Fruit fly (Drosophila melanogaster) Kc167 (cell line): ENCODE data around the gene Acox3.

Experiments
- Myc ChIP-seq: fragments of >200 bp; optimal IDR thresholded peaks from 2 replicates; lab custom pipeline; 2017; ENCODE audit warnings: missing external identifiers
- Sin3A ChIP-seq: fragments of >200 bp; optimal IDR thresholded peaks from 2 replicates; lab custom pipeline; 2018; ENCODE audit warnings: missing external identifiers
- h ChIP-seq: fragments of >200 bp; optimal IDR thresholded peaks from 3 replicates; lab custom pipeline; 2018; ENCODE audit warnings: missing external identifiers
- insv ChIP-seq: fragments of >200 bp; optimal IDR thresholded peaks from 3 replicates; lab custom pipeline; 2018; ENCODE audit warnings: missing external identifiers
- psq ChIP-seq: fragments of >200 bp; optimal IDR thresholded peaks from 2 replicates; lab custom pipeline; 2017; ENCODE audit warnings: missing external identifiers
- ttk ChIP-seq: sonication (Bioruptor generic); optimal IDR thresholded peaks from 2 replicates; lab custom pipeline; 2017; ENCODE audit warnings: missing external identifiers

DNA sequence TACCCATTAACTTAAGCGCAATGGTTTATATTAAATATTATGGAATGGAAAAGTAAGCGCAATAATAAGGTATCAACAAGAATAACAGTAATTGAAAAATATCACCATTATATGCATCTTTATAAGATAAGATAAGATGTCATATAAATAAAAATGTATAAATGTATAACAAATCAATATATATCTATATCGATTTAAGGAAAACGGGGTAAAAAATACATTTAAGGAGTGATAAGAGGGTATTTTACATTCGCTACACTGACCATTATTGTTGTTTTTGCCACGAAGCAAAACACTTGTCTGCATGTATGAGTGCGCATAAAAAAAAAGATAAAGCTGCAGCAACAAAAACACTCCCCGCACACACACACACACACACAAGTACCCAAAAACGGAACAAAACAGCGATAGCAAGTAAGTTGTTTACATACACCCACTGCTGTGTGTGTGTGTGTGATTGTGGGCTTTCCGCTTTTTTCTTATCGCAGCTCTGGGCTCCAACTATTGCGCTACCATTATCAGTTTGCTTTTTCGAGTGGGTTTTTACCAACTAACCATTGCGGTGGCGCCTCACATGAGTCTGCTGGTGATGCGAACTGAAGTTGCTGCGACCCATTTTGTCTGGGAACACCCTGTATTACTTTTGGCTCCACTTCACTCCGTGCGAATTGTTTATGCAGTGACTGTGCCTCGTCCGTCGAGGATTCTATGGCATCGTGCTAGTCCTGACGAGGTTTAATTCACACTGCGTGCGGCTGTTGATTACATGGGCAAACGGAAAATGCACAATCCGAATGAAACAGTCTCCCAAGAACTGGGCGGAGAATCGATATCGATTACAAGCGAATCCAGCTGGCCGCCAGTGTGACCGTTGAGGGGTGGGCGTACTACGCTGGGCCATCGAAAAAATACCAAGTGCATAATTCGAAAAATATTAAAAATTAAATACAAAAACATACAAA, 25.2 kb upstream of the Acox3 start, which contains the start of gene mmy:
- TF ChIP-seq psq (no peak), h (lab: Kevin White, UChicago) (no peak), Myc (lab: Kevin White, UChicago) (no peak), Sin3A (lab: Kevin White, UChicago) (no peak), insv (lab: Kevin White, UChicago) (no peak), ttk (lab: Kevin White, UChicago) (no peak)
